Fruit fly (Drosophila melanogaster): Measurements from ENCODE around the gene CG6277.

The CG6277 gene

DNA sequence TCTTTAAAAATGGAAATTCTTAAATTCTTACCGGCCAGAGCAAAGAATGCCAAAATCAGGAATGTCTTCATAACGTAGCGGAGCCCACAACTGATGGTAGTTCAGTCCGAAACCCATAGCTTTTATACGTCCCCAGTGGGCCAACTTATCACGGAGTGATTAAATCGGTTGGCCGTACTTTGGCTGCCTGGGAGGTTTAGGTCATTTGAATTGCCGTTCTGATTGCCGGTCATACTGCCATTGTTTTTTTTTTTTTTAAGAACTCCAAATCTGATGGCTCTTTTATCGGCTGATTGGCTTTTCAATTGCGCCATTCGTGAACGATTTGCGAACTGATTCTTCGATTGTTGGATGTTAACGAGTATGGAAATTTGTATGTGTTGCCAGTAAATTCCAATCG is at the start of gene CG6277:
CG6277 (minus strand) TSS at position 101 of the 400 bp plus-strand sequence.
- no peak for TF ChIP-seq noc (tag; optimal IDR thresholded peaks at IDR 0.05)

dm6 chr3R:27070906-27071498 is 48.0 kb upstream of the CG6277 start:
- TF ChIP-seq noc (tag; optimal IDR thresholded peaks at IDR 0.05): no peak

DNA sequence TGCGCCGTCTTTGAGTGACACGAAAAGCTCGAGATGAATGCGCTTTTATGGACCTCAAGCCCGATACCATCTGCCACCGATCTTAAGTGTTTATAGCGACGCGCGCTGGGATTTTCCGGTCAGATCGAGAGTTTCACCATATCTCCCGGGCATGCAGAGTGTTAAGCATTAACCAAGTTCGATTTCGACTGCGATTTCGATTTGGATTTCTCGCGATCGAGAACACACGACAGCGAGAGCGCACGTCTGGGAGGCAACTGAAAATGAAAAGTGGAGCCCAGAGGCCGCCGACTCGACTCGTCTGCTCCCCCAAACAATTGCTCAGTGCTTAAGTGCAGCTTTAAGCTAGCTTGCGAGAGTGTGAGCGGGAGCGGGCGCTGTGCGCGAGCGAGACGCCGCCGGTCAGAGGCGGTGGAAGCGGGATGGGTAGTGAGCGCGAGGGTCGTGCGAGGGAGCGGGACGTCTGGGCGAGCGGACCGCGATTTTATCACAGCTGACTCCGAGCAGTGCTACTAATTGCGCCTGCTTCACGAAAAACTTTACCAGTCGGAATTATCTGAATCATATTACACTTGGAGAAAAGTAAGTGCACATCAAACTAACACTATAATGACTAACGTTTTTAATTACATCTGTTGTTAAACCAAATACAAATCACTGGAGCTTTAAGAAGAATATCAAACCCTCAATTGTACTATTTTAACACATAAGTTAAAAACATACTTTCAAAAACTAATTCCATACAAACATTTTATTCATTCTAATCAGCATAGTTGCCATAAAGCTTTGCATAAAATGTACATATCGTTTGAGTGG is 47.0 kb upstream of the CG6277 start, which contains the start of gene spz:
spz (minus strand) TSS at position 261 of the 816 bp plus-strand sequence.
- no peak for TF ChIP-seq noc (tag; optimal IDR thresholded peaks at IDR 0.05)

dm6 chr3R:27069201-27069600 is 46.2 kb upstream of the CG6277 start:
- TF ChIP-seq noc (tag; optimal IDR thresholded peaks at IDR 0.05): no peak

- TF ChIP-seq noc (tag; optimal IDR thresholded peaks at IDR 0.05): no peak
Measured at dm6 chr3R:27067362-27067761, 44.3 kb upstream of the CG6277 start.

DNA sequence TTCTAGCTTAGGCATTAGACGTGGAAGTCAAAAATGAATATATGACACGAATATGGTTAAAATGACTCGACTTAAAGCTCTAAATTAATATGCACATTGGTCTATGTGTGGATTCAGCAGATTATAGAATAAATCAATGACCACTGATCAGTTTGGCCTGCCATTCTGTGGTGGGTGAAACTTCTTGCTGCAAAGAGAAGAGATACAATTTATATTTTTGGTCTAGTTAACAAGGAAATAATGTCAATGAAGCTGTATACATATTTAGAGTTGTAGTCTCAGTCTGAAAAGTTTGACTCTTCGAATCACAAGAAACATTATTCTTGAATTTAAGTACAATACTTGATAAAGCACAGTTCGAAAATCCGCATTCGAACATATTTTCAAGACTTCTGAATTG is 42.1 kb upstream of the CG6277 start, which contains the start of gene CG43935:
CG43935 (plus strand) TSS at position 301 of the 400 bp plus-strand sequence.
- TF ChIP-seq noc (tag; optimal IDR thresholded peaks at IDR 0.05): no peak

- TF ChIP-seq noc (tag; optimal IDR thresholded peaks at IDR 0.05): no peak
Measured at dm6 chr3R:27064099-27064498, 41.1 kb upstream of the CG6277 start, which contains the start of gene Nep5. Gene Nep5, minus strand, starts transcription at chr3R:27064199.

- no peak for TF ChIP-seq noc (tag; optimal IDR thresholded peaks at IDR 0.05)
Measured at dm6 chr3R:27061916-27062315, 38.9 kb upstream of the CG6277 start, which contains the start of gene CG34292. Gene CG34292, plus strand, starts transcription at chr3R:27062216.

DNA sequence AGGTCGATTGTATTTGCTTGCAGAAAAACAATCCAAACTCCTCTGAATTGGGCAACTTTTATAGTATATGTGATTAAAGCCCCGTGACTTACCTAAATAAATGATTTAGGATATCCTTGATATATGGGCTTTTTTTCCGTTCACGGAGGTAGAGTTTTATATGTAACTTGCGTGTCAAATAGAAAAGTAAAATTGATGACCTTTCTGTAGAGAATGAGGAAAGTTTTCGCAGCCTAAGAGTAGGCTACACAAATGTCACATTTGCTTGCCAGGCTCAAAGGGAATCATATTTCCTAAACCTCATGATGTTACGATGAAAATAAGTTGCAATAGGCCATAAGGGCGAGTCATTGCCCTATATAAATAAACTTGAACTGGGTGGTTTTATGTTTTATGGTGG is 33.1 kb upstream of the CG6277 start:
- TF ChIP-seq noc (tag; optimal IDR thresholded peaks at IDR 0.05): no peak

DNA sequence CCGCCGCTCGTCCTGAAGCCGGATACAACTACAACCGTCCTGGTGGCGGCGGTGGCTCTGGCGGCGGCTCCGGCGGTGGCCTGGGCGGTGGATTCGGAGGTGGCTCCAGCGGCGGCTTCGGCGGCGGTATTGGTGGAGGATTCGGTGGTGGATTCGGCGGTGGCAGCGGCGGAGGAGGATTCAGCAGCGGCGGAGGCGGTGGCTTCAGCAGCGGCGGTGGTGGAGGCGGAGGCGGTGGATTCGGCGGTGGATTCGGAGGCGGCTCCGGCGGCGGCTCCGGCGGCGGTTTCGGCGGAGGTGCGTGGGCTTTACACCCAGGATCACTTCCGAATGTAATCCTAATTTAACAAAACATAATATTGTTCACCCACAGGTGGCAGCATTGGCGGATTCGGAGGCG is 26.5 kb upstream of the CG6277 start:
- no peak for TF ChIP-seq noc (tag; optimal IDR thresholded peaks at IDR 0.05)

- TF ChIP-seq noc (tag; optimal IDR thresholded peaks at IDR 0.05): no peak
Measured at dm6 chr3R:27048561-27049270, 25.7 kb upstream of the CG6277 start, which contains the start of gene TwdlT. Gene TwdlT, plus strand, starts transcription at chr3R:27049220.

dm6 chr3R:27040044-27040443 is 17.0 kb upstream of the CG6277 start:
- TF ChIP-seq noc (tag; optimal IDR thresholded peaks at IDR 0.05): no peak

DNA sequence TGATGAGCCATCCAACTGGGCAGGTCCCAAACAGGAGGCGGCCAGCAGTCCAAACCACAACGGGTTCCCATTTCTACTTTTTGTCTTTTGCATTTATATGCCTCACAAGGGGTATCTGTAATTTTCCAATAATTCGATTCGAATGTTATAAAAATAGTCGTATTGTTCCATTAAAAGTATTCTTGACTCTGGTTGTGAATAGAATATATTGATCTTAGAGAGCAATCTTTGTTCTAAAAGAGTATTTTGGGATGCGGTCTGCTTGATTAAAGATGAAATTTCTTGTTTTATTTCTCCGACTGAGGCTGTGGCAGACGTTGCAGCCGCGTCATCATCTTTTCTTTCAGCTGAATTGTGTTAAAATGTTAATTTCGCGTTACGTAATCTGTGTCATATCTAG is 10.9 kb upstream of the CG6277 start:
- no peak for TF ChIP-seq noc (tag; optimal IDR thresholded peaks at IDR 0.05)

DNA sequence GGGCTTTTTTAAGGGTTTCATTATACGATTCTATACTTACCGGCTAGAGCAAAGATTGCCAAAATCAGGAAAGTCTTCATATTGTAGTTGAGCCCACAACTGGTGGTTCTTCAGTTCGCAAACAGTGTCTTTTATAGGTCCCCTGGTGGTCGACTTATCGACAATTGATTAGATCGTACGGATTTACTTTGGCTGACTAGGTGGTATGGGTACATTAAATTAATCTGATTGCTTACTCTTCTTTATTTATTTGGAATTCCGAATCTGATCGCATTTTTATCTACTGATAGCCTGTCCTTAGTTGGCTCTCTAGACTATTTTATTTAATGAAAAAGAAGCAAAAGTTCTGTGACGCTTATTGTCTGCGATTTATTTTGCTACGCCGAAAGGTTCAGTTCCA is 3.0 kb upstream of the CG6277 start, which contains the start of gene CG6271:
CG6271 (minus strand) TSS at position 101 of the 400 bp plus-strand sequence.
- TF ChIP-seq noc (tag; optimal IDR thresholded peaks at IDR 0.05): no peak

DNA sequence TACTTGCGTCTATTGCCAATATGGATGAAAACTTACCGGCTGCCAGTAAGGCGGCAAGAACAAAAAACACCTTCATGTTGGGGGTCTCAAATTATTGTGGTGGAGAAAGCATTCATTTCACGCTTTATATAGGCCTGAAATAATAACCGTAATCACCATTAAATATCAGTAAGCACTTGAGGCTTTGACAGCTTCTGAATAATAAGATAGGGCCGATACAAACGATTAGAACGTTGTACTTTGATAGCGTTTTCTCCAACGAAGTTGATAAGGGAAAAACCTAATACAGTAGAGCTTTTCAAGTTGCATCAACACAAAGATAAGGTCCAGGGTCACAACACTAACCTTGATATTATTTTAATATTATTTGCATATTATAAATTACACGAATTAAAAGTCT is 1.7 kb downstream of the CG6277 start, which contains the start of gene CG6283:
CG6283 (minus strand) TSS at position 101 of the 400 bp plus-strand sequence.
- no peak for TF ChIP-seq noc (tag; optimal IDR thresholded peaks at IDR 0.05)

dm6 chr3R:27019701-27020172 is 3.3 kb downstream of the CG6277 start, which contains the start of gene CG17191:
Gene CG17191, minus strand, starts transcription at chr3R:27019751.
- TF ChIP-seq noc (tag; optimal IDR thresholded peaks at IDR 0.05): peak; percentile 72

Measured in whole organism, larva.